Worm (Caenorhabditis elegans) whole organism, L4 larva: Measurements from ENCODE around the gene best-21.
"Not testable (repeated sequence)": the region's sequence is repeated elsewhere in the genome, so short reads cannot be mapped to it uniquely, and the experiment has no call there.

Experiments
- ama-1 ChIP-seq: fragments of 150-350 bp; optimal IDR thresholded peaks from 2 replicates; lab custom pipeline; 2014; ENCODE audit warnings: inconsistent platforms, mixed read lengths
- ceh-44 ChIP-seq: fragments of 200-800 bp; sonication (Bioruptor generic); IDR thresholded peaks from 2 replicates; pipeline ENCODE4 v1.3.6; 2022; ENCODE audit warnings: missing genetic modification reagents, missing genetic modification characterization, missing compliant biosample characterization
- ctbp-1 ChIP-seq: fragments of 200-800 bp; sonication (Bioruptor generic); IDR thresholded peaks from 2 replicates; pipeline ENCODE4 v1.3.6; 2022; ENCODE audit warnings: missing genetic modification reagents, missing genetic modification characterization, missing compliant biosample characterization
- daf-16 ChIP-seq, 3 experiments: sonication (generic microtip); optimal IDR thresholded peaks; 2 replicates each; lab custom pipeline; 2016 to 2017; ENCODE audit warnings: missing genetic modification characterization in 3 of 3, missing genetic modification reagents in 3 of 3, mild to moderate bottlenecking in 2 of 3, missing compliant biosample characterization in 2 of 3, missing biosample characterization in 1 of 3, moderate library complexity in 1 of 3
- dpl-1 ChIP-seq: fragments of 150-350 bp; optimal IDR thresholded peaks from 2 replicates; lab custom pipeline; 2014; ENCODE audit warnings: missing biosample characterization, missing genetic modification reagents, missing genetic modification characterization
- lin-1 ChIP-seq: fragments of 200-800 bp; sonication (Bioruptor generic); IDR thresholded peaks from 2 replicates; pipeline ENCODE4 v1.3.6; 2022; ENCODE audit warnings: missing genetic modification reagents, missing genetic modification characterization, missing compliant biosample characterization
- nhr-28 ChIP-seq: fragments of 150-350 bp; optimal IDR thresholded peaks from 2 replicates; lab custom pipeline; 2014; ENCODE audit warnings: missing biosample characterization, missing genetic modification characterization
- nhr-77 ChIP-seq: fragments of 150-350 bp; optimal IDR thresholded peaks from 2 replicates; lab custom pipeline; 2014; ENCODE audit warnings: missing biosample characterization, missing genetic modification characterization
- set-16 ChIP-seq: fragments of 200-800 bp; sonication (Bioruptor generic); IDR thresholded peaks from 2 replicates; pipeline ENCODE4 v1.3.6; 2022; ENCODE audit warnings: missing genetic modification reagents, missing genetic modification characterization, missing compliant biosample characterization
- tra-1 ChIP-seq: fragments of 200-800 bp; sonication (Bioruptor generic); IDR thresholded peaks from 2 replicates; pipeline ENCODE4 v1.3.6; 2022; ENCODE audit warnings: missing genetic modification reagents, missing genetic modification characterization, missing compliant biosample characterization
- ztf-11 ChIP-seq: fragments of 150-350 bp; optimal IDR thresholded peaks from 2 replicates; lab custom pipeline; 2014; ENCODE audit warnings: missing biosample characterization, missing genetic modification characterization

DNA sequence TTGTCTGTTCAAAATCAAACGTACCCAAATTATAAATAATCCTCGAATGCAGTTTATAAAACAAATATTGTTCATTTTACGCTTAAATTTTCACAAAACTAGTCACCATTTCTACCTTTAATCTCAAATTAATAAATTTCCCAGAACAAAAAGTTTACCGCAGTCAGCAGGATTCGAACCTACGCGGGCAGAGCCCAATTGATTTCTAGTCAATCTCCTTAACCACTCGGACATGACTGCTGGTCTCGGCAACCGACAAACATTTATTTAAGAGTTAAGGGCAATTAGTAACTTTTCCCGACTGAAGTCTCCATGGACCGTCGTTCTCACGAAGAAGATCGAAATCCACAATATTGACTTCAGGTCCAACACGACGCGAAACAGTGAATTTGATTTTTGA, 16.1 kb downstream of the best-21 start:
- not testable (repeated sequence) for TF ChIP-seq lin-1 (GFP tag; lab: Robert Waterston, UW); ceh-44; dpl-1; set-16; ctbp-1 (GFP tag; lab: Robert Waterston, UW); ama-1 (lab: Kevin White, UChicago); tra-1 (GFP tag; lab: Robert Waterston, UW); nhr-77 (tag; lab: Kevin White, UChicago); daf-16 (GFP tag; optimal IDR thresholded peaks at IDR 0.05; lab: Kevin White, UChicago); daf-16 (tag; optimal IDR thresholded peaks at IDR 0.05; lab: Kevin White, UChicago); ztf-11 (tag; lab: Kevin White, UChicago); nhr-28
